Worm (Caenorhabditis elegans) whole organism, L4/young adult: Measurements from ENCODE around the gene T03F7.6.

Experiments used
- W03F9.2 ChIP-seq: fragments of 150-350 bp; optimal IDR thresholded peaks from 2 replicates; lab custom pipeline; 2014; ENCODE audit warnings: missing biosample characterization, missing genetic modification characterization
- him-1 ChIP-seq: sonication (generic microtip); optimal IDR thresholded peaks from 2 replicates; lab custom pipeline; 2016; ENCODE audit warnings: missing genotype, missing genetic modification reagents, missing genetic modification characterization, missing compliant biosample characterization

- no peak for TF ChIP-seq him-1 (tag; lab: Kevin White, UChicago)
- no peak for TF ChIP-seq W03F9.2
These were observed 14.9 kb upstream of the T03F7.6 start for ce11 chrV:11279564-11279963.
